Worm (Caenorhabditis elegans) whole organism, mixed stage, embryonic: Measurements from ENCODE around the gene ran-1.
"Not testable (repeated sequence)": the region's sequence is repeated elsewhere in the genome, so short reads cannot be mapped to it uniquely, and the experiment has no call there.

Experiments used
- M03D4.4 ChIP-seq: sonication (generic microtip); optimal IDR thresholded peaks from 2 replicates; lab custom pipeline; 2017; ENCODE audit warnings: mild to moderate bottlenecking, missing genetic modification characterization, missing compliant biosample characterization
- bed-3 ChIP-seq: fragments of 200-800 bp; sonication (Bioruptor generic); optimal IDR thresholded peaks from 3 replicates; lab custom pipeline; 2018; ENCODE audit warnings: mild to moderate bottlenecking, missing genetic modification characterization, moderate library complexity, missing compliant biosample characterization
- blmp-1 ChIP-seq: fragments of 150-350 bp; optimal IDR thresholded peaks from 2 replicates; lab custom pipeline; 2014; ENCODE audit warnings: missing biosample characterization, missing genetic modification characterization
- ceh-39 ChIP-seq: fragments of 150-350 bp; optimal IDR thresholded peaks from 2 replicates; lab custom pipeline; 2014; ENCODE audit warnings: missing biosample characterization, missing genetic modification characterization
- ceh-43 ChIP-seq: fragments of 200-800 bp; sonication (Bioruptor generic); optimal IDR thresholded peaks from 2 replicates; lab custom pipeline; 2018; ENCODE audit warnings: mild to moderate bottlenecking, missing genetic modification characterization, moderate library complexity, missing compliant biosample characterization
- ceh-83 ChIP-seq: fragments of 200-800 bp; sonication (Bioruptor generic); optimal IDR thresholded peaks from 2 replicates; lab custom pipeline; 2018; ENCODE audit warnings: mild to moderate bottlenecking, missing genetic modification characterization, missing compliant biosample characterization
- ces-1 ChIP-seq: fragments of 150-350 bp; optimal IDR thresholded peaks from 2 replicates; lab custom pipeline; 2014; ENCODE audit warnings: missing biosample characterization, missing genetic modification reagents, missing genetic modification characterization
- cnd-1 ChIP-seq: fragments of 200-800 bp; sonication (Bioruptor generic); optimal IDR thresholded peaks from 2 replicates; lab custom pipeline; 2018; ENCODE audit warnings: mild to moderate bottlenecking, missing genetic modification characterization, missing compliant biosample characterization
- drap-1 ChIP-seq: fragments of 200-800 bp; sonication (Bioruptor generic); optimal IDR thresholded peaks from 3 replicates; lab custom pipeline; 2018; ENCODE audit warnings: mild to moderate bottlenecking, missing genetic modification characterization, missing compliant biosample characterization
- elt-3 ChIP-seq: fragments of 150-350 bp; optimal IDR thresholded peaks from 2 replicates; lab custom pipeline; 2014; ENCODE audit warnings: missing biosample characterization, missing genetic modification characterization
- flh-1 ChIP-seq: fragments of 200-800 bp; sonication (Bioruptor generic); optimal IDR thresholded peaks from 2 replicates; lab custom pipeline; 2018; ENCODE audit warnings: mild to moderate bottlenecking, missing genetic modification characterization, moderate library complexity, missing compliant biosample characterization
- ham-2 ChIP-seq: fragments of 200-800 bp; sonication (Bioruptor generic); optimal IDR thresholded peaks from 2 replicates; lab custom pipeline; 2018; ENCODE audit warnings: mild to moderate bottlenecking, missing genetic modification characterization, missing compliant biosample characterization
- hlh-1 ChIP-seq: fragments of 150-350 bp; optimal IDR thresholded peaks from 2 replicates; lab custom pipeline; 2014; ENCODE audit warnings: missing biosample characterization, missing genetic modification reagents, missing genetic modification characterization
- lin-13 ChIP-seq: fragments of 150-350 bp; optimal IDR thresholded peaks from 2 replicates; lab custom pipeline; 2014; ENCODE audit warnings: missing biosample characterization, missing genetic modification characterization
- lin-32 ChIP-seq: fragments of 200-800 bp; sonication (Bioruptor generic); optimal IDR thresholded peaks from 2 replicates; lab custom pipeline; 2018; ENCODE audit warnings: mild to moderate bottlenecking, missing genetic modification characterization, missing compliant biosample characterization
- lsy-2 ChIP-seq: fragments of 150-350 bp; optimal IDR thresholded peaks from 2 replicates; lab custom pipeline; 2014; ENCODE audit warnings: missing biosample characterization, missing genetic modification characterization
- mls-2 ChIP-seq: sonication (generic microtip); optimal IDR thresholded peaks from 2 replicates; lab custom pipeline; 2016; ENCODE audit warnings: mild to moderate bottlenecking, missing genetic modification characterization, moderate library complexity, missing compliant biosample characterization
- nhr-12 ChIP-seq: fragments of 150-350 bp; optimal IDR thresholded peaks from 2 replicates; lab custom pipeline; 2014; ENCODE audit warnings: missing biosample characterization, missing genetic modification characterization
- nhr-2 ChIP-seq: fragments of 150-350 bp; optimal IDR thresholded peaks from 2 replicates; lab custom pipeline; 2014; ENCODE audit warnings: missing biosample characterization, missing genetic modification characterization
- nhr-237 ChIP-seq: fragments of 150-350 bp; optimal IDR thresholded peaks from 2 replicates; lab custom pipeline; 2014; ENCODE audit warnings: missing biosample characterization, missing genetic modification characterization
- nhr-28 ChIP-seq: fragments of 150-350 bp; optimal IDR thresholded peaks from 2 replicates; lab custom pipeline; 2014; ENCODE audit warnings: missing biosample characterization, missing genetic modification characterization
- nhr-76 ChIP-seq: sonication (generic microtip); optimal IDR thresholded peaks from 2 replicates; lab custom pipeline; 2017; ENCODE audit warnings: missing biosample characterization, missing genetic modification characterization
- pha-4 ChIP-seq: fragments of 150-350 bp; optimal IDR thresholded peaks from 2 replicates; lab custom pipeline; 2018; ENCODE audit warnings: missing biosample characterization, missing genetic modification reagents, missing genetic modification characterization
- sem-2 ChIP-seq: fragments of 200-800 bp; sonication (Bioruptor generic); optimal IDR thresholded peaks from 2 replicates; lab custom pipeline; 2018; ENCODE audit warnings: mild to moderate bottlenecking, missing genetic modification characterization, missing compliant biosample characterization
- sptf-1 ChIP-seq: sonication (generic microtip); optimal IDR thresholded peaks from 2 replicates; lab custom pipeline; 2017; ENCODE audit warnings: mild to moderate bottlenecking, missing genetic modification characterization, moderate library complexity, missing compliant biosample characterization
- tbx-8 ChIP-seq: fragments of 200-800 bp; sonication (Bioruptor generic); optimal IDR thresholded peaks from 2 replicates; lab custom pipeline; 2018; ENCODE audit warnings: mild to moderate bottlenecking, missing genetic modification characterization, moderate library complexity, missing compliant biosample characterization
- unc-62 ChIP-seq: fragments of 150-350 bp; optimal IDR thresholded peaks from 2 replicates; lab custom pipeline; 2014; ENCODE audit warnings: missing biosample characterization, missing genetic modification reagents, missing genetic modification characterization
- zip-8 ChIP-seq: fragments of 150-350 bp; optimal IDR thresholded peaks from 2 replicates; lab custom pipeline; 2014; ENCODE audit warnings: missing biosample characterization, missing genetic modification characterization
- ztf-11 ChIP-seq: fragments of 150-350 bp; optimal IDR thresholded peaks from 2 replicates; lab custom pipeline; 2014; ENCODE audit warnings: missing biosample characterization, missing genetic modification characterization

The ran-1 gene

ce11 chrIII:10757540-10757939 lies 10.0 kb upstream of the ran-1 start, which contains the start of gene rnf-113:
rnf-113 (minus strand) TSS chrIII:10757640.
- TF ChIP-seq nhr-28 (tag; lab: Kevin White, UChicago) (no peak), cnd-1 (no peak), mls-2 (tag; lab: Kevin White, UChicago) (no peak), ceh-39 (tag; lab: Kevin White, UChicago) (no peak), nhr-237 (tag; lab: Kevin White, UChicago) (no peak), flh-1 (GFP tag; lab: Kevin White, UChicago) (no peak), sptf-1 (no peak), lin-13 (tag; lab: Kevin White, UChicago) (no peak), ztf-11 (tag; lab: Kevin White, UChicago) (no peak), nhr-76 (tag; lab: Kevin White, UChicago) (no peak), unc-62 (no peak), zip-8 (tag; lab: Kevin White, UChicago) (no peak), M03D4.4 (tag; lab: Kevin White, UChicago) (no peak), lin-32 (no peak), nhr-12 (tag; lab: Kevin White, UChicago) (no peak), nhr-2 (no peak), bed-3 (GFP tag; lab: Kevin White, UChicago) (no peak), ceh-43 (GFP tag; lab: Kevin White, UChicago) (no peak)

DNA sequence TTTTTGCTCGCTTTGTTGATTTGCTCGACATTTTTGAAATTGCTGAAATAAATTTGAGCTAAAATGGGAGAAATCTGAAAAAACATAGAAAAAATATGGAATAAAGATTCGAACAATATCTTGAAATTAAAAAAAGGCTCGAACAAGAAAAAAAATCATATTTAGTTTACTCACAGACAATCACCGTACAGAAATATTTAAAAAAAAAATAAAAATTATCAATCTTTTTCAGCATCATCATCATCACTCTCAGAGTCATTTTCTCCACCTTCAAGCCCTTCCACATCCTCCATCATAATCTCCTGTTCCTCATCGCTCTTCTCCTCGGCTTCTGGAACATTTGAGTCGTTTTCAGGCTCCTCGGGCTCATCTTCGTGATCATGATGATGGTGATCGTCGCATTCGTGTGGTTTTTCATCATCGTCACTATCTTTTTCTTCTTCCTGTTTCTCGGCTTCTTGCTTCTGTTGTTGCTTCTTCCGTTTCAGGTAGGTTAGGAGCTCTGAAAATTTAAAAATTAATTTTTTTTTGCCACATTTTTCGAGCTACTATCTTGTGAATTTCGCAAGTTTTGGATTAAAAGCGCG lies 8.0 kb upstream of the ran-1 start, which contains the start of gene hpl-2:
hpl-2 (minus strand) TSS at position 51 of the 587 bp plus-strand sequence.
- TF ChIP-seq ham-2 (GFP tag; lab: Kevin White, UChicago) (no peak), ceh-43 (GFP tag; lab: Kevin White, UChicago) (no peak), nhr-237 (tag; lab: Kevin White, UChicago) (no peak), ceh-83 (GFP tag; lab: Kevin White, UChicago) (no peak), sptf-1 (no peak), blmp-1 (tag; lab: Kevin White, UChicago) (no peak), lin-32 (no peak), sem-2 (GFP tag; lab: Kevin White, UChicago) (no peak), ces-1 (GFP tag; lab: Kevin White, UChicago) (no peak), lin-13 (tag; lab: Kevin White, UChicago) (no peak), M03D4.4 (tag; lab: Kevin White, UChicago) (no peak), tbx-8 (GFP tag; lab: Kevin White, UChicago) (no peak), elt-3 (no peak), mls-2 (tag; lab: Kevin White, UChicago) (no peak), flh-1 (GFP tag; lab: Kevin White, UChicago) (no peak), drap-1 (GFP tag; lab: Kevin White, UChicago) (no peak), ceh-39 (tag; lab: Kevin White, UChicago) (no peak), lsy-2 (tag; lab: Kevin White, UChicago) (no peak), unc-62 (no peak)

ce11 chrIII:10754379-10754778 lies 6.9 kb upstream of the ran-1 start:
- TF ChIP-seq hlh-1 (tag; lab: Kevin White, UChicago) (no peak), ceh-83 (GFP tag; lab: Kevin White, UChicago) (no peak), nhr-28 (tag; lab: Kevin White, UChicago) (no peak), bed-3 (GFP tag; lab: Kevin White, UChicago) (no peak), ham-2 (GFP tag; lab: Kevin White, UChicago) (no peak)

ce11 chrIII:10750043-10750442 lies 2.5 kb upstream of the ran-1 start, which contains the start of gene enu-3.6:
enu-3.6 (plus strand) TSS chrIII:10750434.
- not testable (repeated sequence) for TF ChIP-seq elt-3; ces-1 (GFP tag; lab: Kevin White, UChicago); pha-4

DNA sequence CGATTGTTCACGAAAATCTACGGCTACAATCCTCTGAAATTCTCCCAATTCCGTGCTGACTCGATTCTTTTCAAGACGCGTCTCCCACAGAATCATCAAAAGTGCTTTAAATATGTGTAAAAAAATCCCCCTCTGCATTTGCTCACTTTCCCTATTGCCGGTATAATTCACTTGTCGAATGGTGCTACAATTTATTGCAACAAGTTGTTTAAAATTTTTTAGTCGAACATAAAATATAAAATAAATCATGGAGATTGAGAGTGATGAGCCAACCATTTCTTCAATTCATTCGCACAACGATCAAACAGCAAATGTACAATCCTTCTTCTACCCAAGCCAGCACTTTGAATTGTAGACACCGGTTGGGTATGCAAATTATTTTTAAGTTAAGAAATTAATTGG lies 1.1 kb downstream of the ran-1 start:
- TF ChIP-seq bed-3 (GFP tag; lab: Kevin White, UChicago) (no peak), ces-1 (GFP tag; lab: Kevin White, UChicago) (no peak), blmp-1 (tag; lab: Kevin White, UChicago) (no peak)
